Worm (Caenorhabditis elegans) whole organism, L2 larva: Measurements from ENCODE around the gene dpr-1.

Experiments
- fos-1 ChIP-seq: fragments of 150-350 bp; optimal IDR thresholded peaks from 2 replicates; lab custom pipeline; 2014; ENCODE audit warnings: missing biosample characterization, missing genetic modification characterization
- nhr-77 ChIP-seq: fragments of 150-350 bp; optimal IDR thresholded peaks from 2 replicates; lab custom pipeline; 2014; ENCODE audit warnings: missing biosample characterization, missing genetic modification characterization
- skn-1 ChIP-seq: sonication (generic microtip); optimal IDR thresholded peaks from 2 replicates; lab custom pipeline; 2017; ENCODE audit warnings: missing biosample characterization, missing genetic modification characterization
- unc-62 ChIP-seq: fragments of 150-350 bp; optimal IDR thresholded peaks from 2 replicates; lab custom pipeline; 2014; ENCODE audit warnings: missing biosample characterization, missing genetic modification reagents, missing genetic modification characterization

ce11 chrV:13891489-13891888 lies 50.5 kb downstream of the dpr-1 start:
- TF ChIP-seq fos-1 (tag; lab: Kevin White, UChicago) (no peak), unc-62 (GFP tag; lab: Kevin White, UChicago) (no peak), skn-1 (tag; lab: Kevin White, UChicago) (no peak), nhr-77 (tag; lab: Kevin White, UChicago) (no peak)
